Worm (Caenorhabditis elegans): ENCODE measurements around the gene atn-1.

- TF ChIP-seq aly-2 (tag; optimal IDR thresholded peaks at IDR 0.05) = no peak
- TF ChIP-seq mdl-1 (tag; optimal IDR thresholded peaks at IDR 0.05) = no peak
- no peak for TF ChIP-seq lin-39 (tag; optimal IDR thresholded peaks at IDR 0.05)
- no peak for TF ChIP-seq unc-39 (tag; optimal IDR thresholded peaks at IDR 0.05)
- no peak for TF ChIP-seq elt-2 (tag; optimal IDR thresholded peaks at IDR 0.05)
- TF ChIP-seq skn-1 (tag; optimal IDR thresholded peaks at IDR 0.05) = no peak
- TF ChIP-seq fos-1 (tag; optimal IDR thresholded peaks at IDR 0.05) = no peak
Measured at ce11 chrV:12505730-12506129, 27.5 kb downstream of the atn-1 start.

Measured in whole organism, L3 larva.